Fruit fly (Drosophila melanogaster): ENCODE data around the gene CG12605.

CG12605 gene

DNA sequence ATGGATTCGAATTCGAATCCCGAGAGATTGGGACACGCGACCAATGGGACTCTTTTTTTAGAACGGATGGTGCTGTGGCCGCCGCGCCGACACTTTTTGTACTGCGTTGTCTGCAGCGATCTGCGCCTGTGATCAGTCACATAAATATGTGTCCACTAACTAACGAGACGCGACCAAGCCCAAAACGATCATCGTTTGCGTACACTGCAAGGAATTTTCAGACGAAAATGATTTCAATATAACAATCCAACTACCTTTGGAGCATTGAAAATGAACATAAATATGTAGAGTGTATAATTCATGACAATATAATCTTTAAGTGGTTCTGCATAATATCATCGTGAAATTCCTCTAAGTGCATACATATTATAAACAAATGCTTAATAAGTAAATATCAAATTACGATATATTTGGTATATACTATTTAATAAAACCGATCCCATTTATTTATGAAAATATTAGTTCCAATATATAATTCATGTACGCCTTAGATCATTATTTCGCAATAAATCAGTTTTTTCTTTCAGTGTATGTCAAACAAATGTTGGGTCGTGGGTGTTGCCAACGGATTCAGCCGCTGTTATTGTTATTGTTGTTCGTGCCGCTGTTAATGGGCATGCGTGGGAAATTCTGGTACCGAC lies 28.9 kb downstream of the CG12605 start, which contains the start of gene Eip63F-1 (continued):
- TF ChIP-seq Blimp-1 (GFP tag; optimal IDR thresholded peaks at IDR 0.05): no peak
- no peak for TF ChIP-seq CG7368 (GFP tag; optimal IDR thresholded peaks at IDR 0.05)
- TF ChIP-seq Eip78C (GFP tag): peak; percentile 76
- TF ChIP-seq eg (GFP tag; IDR thresholded peaks at IDR 0.05): 0 out of 3 replicates have a peak, but pooled peaks have one; percentile 34
- TF ChIP-seq CG6163 (GFP tag; IDR thresholded peaks at IDR 0.05): no peak; the same call in 2 of the 3 replicates
- TF ChIP-seq CG11902 (GFP tag; optimal IDR thresholded peaks at IDR 0.05): no peak
- no peak for TF ChIP-seq vri (GFP tag; optimal IDR thresholded peaks at IDR 0.05)
- no peak for TF ChIP-seq CG11762 (GFP tag; optimal IDR thresholded peaks at IDR 0.05; ENCODE audit: insufficient read depth)
- no peak for TF ChIP-seq Ets21C (GFP tag; optimal IDR thresholded peaks at IDR 0.05)
- TF ChIP-seq CG8319 (GFP tag; optimal IDR thresholded peaks at IDR 0.05): no peak
- TF ChIP-seq spab (GFP tag; optimal IDR thresholded peaks at IDR 0.05): no peak
- TF ChIP-seq Hr39 (GFP tag; optimal IDR thresholded peaks at IDR 0.05): peak; percentile 15
- TF ChIP-seq Ets96B (tag; optimal IDR thresholded peaks at IDR 0.05): no peak
- TF ChIP-seq CG6854 (GFP tag; optimal IDR thresholded peaks at IDR 0.05): no peak
- peak; percentile 1 for TF ChIP-seq CG34406 (GFP tag; optimal IDR thresholded peaks at IDR 0.05)
- no peak for TF ChIP-seq dac (GFP tag; optimal IDR thresholded peaks at IDR 0.05)
- TF ChIP-seq CG10631 (GFP tag; optimal IDR thresholded peaks at IDR 0.05): no peak
- TF ChIP-seq achi (GFP tag; optimal IDR thresholded peaks at IDR 0.05): peak; percentile 35
- no peak for TF ChIP-seq Sox14 (GFP tag; optimal IDR thresholded peaks at IDR 0.05)
- peak; percentile 36 for TF ChIP-seq net (GFP tag; optimal IDR thresholded peaks at IDR 0.05)
- no peak for TF ChIP-seq CG16779 (tag; optimal IDR thresholded peaks at IDR 0.05)
- TF ChIP-seq CG6792 (GFP tag; optimal IDR thresholded peaks at IDR 0.05): no peak
- TF ChIP-seq CG32006 (GFP tag; optimal IDR thresholded peaks at IDR 0.05): peak; percentile 69
- peak; percentile 12 for TF ChIP-seq CG31627 (GFP tag; optimal IDR thresholded peaks at IDR 0.05)

DNA sequence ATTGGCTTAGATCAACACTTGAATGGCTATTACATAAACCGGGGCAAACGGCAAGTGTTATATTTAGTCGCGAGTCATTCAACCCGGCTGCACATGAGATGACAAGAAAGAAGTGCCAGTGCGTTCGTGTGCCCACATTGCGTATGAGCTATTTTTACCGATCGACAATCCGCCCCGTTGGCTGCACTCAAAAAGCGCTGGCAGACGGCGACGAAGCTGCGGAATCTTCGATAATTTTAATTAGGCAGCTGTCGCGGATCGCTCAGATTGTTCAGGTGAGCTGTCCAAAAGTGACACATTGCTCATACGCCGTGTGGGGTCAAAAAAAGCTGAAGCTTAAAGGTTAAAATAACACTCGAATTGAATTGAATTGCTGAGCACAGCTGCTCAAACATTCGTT lies 30.5 kb downstream of the CG12605 start:
- TF ChIP-seq Hr4 (GFP tag; optimal IDR thresholded peaks at IDR 0.05): peak; percentile 1
- TF ChIP-seq cyc (GFP tag; optimal IDR thresholded peaks at IDR 0.05): no peak
- TF ChIP-seq eg (GFP tag; IDR thresholded peaks at IDR 0.05): 0 out of 3 replicates have a peak, but pooled peaks have one; percentile 20
- TF ChIP-seq CG32006 (GFP tag; optimal IDR thresholded peaks at IDR 0.05): peak; percentile 44
- TF ChIP-seq Gug (GFP tag; IDR thresholded peaks at IDR 0.05): no peak
- no peak for TF ChIP-seq net (GFP tag; optimal IDR thresholded peaks at IDR 0.05)
- TF ChIP-seq CG34406 (GFP tag; optimal IDR thresholded peaks at IDR 0.05): no peak

DNA sequence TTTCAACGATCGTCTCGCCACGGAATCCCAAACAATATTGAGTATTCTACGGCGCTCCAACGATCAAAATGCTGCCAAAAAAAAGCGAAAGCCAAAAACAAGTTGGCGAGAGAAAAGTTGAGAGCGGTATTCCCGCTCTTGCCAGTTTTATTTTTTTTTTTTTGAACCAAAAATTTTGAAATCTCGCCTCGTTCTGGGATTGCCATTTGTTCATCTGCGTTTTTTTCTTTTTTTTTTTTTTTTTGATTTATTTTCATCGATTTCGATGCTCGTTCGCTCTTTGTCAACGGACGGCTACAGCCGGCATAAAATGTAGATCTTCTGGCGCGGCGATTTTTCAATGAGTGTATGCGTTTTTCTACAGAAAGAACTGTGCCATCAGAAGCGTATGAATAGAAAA lies 31.0 kb downstream of the CG12605 start:
- peak; percentile 86 for TF ChIP-seq eg (GFP tag; IDR thresholded peaks at IDR 0.05)
- TF ChIP-seq CG3032 (tag; optimal IDR thresholded peaks at IDR 0.05): no peak
- TF ChIP-seq CG6276 (GFP tag; optimal IDR thresholded peaks at IDR 0.05): peak; percentile 44
- no peak for TF ChIP-seq Sox102F (GFP tag; optimal IDR thresholded peaks at IDR 0.05)
- peak; percentile 75 for TF ChIP-seq CG15336 (GFP tag; IDR thresholded peaks at IDR 0.05)
- TF ChIP-seq Eip93F (GFP tag; optimal IDR thresholded peaks at IDR 0.05): peak; percentile 38
- peak; percentile 69 for TF ChIP-seq CG6163 (GFP tag; IDR thresholded peaks at IDR 0.05)
- TF ChIP-seq Blimp-1 (GFP tag; optimal IDR thresholded peaks at IDR 0.05): peak; percentile 4
- no peak for TF ChIP-seq CG6854 (GFP tag; optimal IDR thresholded peaks at IDR 0.05)
- no peak for TF ChIP-seq CG3919 (GFP tag; optimal IDR thresholded peaks at IDR 0.05)
- TF ChIP-seq svp (GFP tag): no peak
- TF ChIP-seq CG8119 (GFP tag; IDR thresholded peaks at IDR 0.05): peak; percentile 74
- TF ChIP-seq CG10669 (GFP tag; optimal IDR thresholded peaks at IDR 0.05): no peak
- no peak for TF ChIP-seq achi (GFP tag; optimal IDR thresholded peaks at IDR 0.05)
- TF ChIP-seq Eip78C (GFP tag): peak; percentile 38

All from whole organism, prepupa.